Worm (Caenorhabditis elegans): ENCODE measurements around the gene ZK154.1.

DNA sequence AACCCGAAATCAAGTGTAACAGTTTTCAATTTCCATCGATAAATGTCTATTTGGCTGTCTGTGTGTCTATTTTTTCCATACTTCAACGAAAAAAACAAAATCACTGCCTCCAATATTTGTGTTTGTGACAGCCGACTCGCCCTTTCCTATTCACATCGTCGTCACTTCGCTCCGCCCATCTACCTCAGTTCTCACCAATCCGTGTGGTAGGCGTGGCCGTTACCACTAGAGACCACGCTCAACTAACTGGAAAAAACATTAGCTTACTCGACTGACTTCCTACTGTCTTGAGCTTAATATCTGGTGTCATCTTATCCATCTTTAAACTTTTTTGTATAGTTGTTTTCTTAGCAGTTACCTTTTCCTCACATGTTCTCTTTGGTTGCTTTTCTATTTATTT is 34.0 kb upstream of the ZK154.1 start:
- TF ChIP-seq ama-1 (optimal IDR thresholded peaks at IDR 0.05) = no peak
- no peak for TF ChIP-seq lin-39 (tag; optimal IDR thresholded peaks at IDR 0.05)
- no peak for TF ChIP-seq nhr-25 (tag; optimal IDR thresholded peaks at IDR 0.05)
- TF ChIP-seq skn-1 (tag; optimal IDR thresholded peaks at IDR 0.05) = no peak
- no peak for TF ChIP-seq nhr-11 (tag; optimal IDR thresholded peaks at IDR 0.05)
- TF ChIP-seq jun-1 (tag; optimal IDR thresholded peaks at IDR 0.05) = no peak
